Worm (Caenorhabditis elegans) whole organism, early embryonic: ENCODE data around the gene nuaf-3.

Source experiments
- F13C5.2 ChIP-seq: sonication (generic microtip); optimal IDR thresholded peaks from 2 replicates; lab custom pipeline; 2017; ENCODE audit warnings: mild to moderate bottlenecking, missing genetic modification characterization, inconsistent platforms, missing compliant biosample characterization
- aly-1 ChIP-seq: sonication (generic microtip); optimal IDR thresholded peaks from 2 replicates; lab custom pipeline; 2016; ENCODE audit warnings: missing genetic modification characterization, missing compliant biosample characterization
- ama-1 ChIP-seq: fragments of 150-350 bp; optimal IDR thresholded peaks from 2 replicates; lab custom pipeline; 2014
- tbx-11 ChIP-seq: fragments of 200-800 bp; sonication (Bioruptor generic); IDR thresholded peaks from 2 replicates; pipeline ENCODE4 v1.3.6; 2022; ENCODE audit warnings: missing genetic modification characterization, missing compliant biosample characterization
- tbx-37 ChIP-seq: fragments of 200-800 bp; sonication (Bioruptor generic); conservative IDR thresholded peaks from 2 replicates; pipeline ENCODE4 v1.3.6; 2022; ENCODE audit warnings: missing genetic modification reagents, missing genetic modification characterization, missing compliant biosample characterization

- TF ChIP-seq ama-1, result no peak
- TF ChIP-seq tbx-37 (GFP tag; lab: Robert Waterston, UW), result no peak
- TF ChIP-seq F13C5.2 (tag; lab: Kevin White, UChicago), result no peak
- no peak for TF ChIP-seq tbx-11 (GFP tag; lab: Robert Waterston, UW)
- no peak for TF ChIP-seq aly-1
Measured at ce11 chrIV:11174772-11175171, 9.3 kb upstream of the nuaf-3 start.
